Fruit fly (Drosophila melanogaster): Measurements from ENCODE around the gene prc.
A peak's percentile ranks its signal among the peaks of the same experiment; 100 is the strongest.

prc gene

dm6 chr3L:12002321-12003248 is 36.7 kb upstream of the prc start, which contains the start of the genes Pop2 and CG6928 (continued):
- TF ChIP-seq CG11085 (GFP tag; IDR thresholded peaks at IDR 0.05) (peak; percentile 56; the same call in 1 of the 2 replicates), gro (GFP tag; optimal IDR thresholded peaks at IDR 0.05) (peak; percentile 71), Hmr (GFP tag; optimal IDR thresholded peaks at IDR 0.05) (peak; percentile 79), gfzf (GFP tag; optimal IDR thresholded peaks at IDR 0.05) (peak; percentile 45), CG3726 (GFP tag; IDR thresholded peaks at IDR 0.05) (0 out of 3 replicates have a peak, but pooled peaks have one; percentile 21), Dip3 (GFP tag; optimal IDR thresholded peaks at IDR 0.05) (peak; percentile 83), Usf (GFP tag; optimal IDR thresholded peaks at IDR 0.05) (peak; percentile 26), Gsc (GFP tag; IDR thresholded peaks at IDR 0.05) (no peak), schlank (tag; optimal IDR thresholded peaks at IDR 0.05) (no peak), CG6791 (GFP tag; IDR thresholded peaks at IDR 0.05; ENCODE audit: partially characterized antibody) (peak; percentile 71), wor (GFP tag; IDR thresholded peaks at IDR 0.05) (no peak), kay (GFP tag; optimal IDR thresholded peaks at IDR 0.05) (peak; percentile 64), CrebB (tag; optimal IDR thresholded peaks at IDR 0.05) (peak; percentile 40), CG6654 (GFP tag; optimal IDR thresholded peaks at IDR 0.05) (peak; percentile 14), CG10366 (GFP tag; IDR thresholded peaks at IDR 0.05) (peak; percentile 57), CG3065 (GFP tag; optimal IDR thresholded peaks at IDR 0.05) (no peak), CG4820 (GFP tag; optimal IDR thresholded peaks at IDR 0.05) (peak; percentile 71), esg (GFP tag; conservative IDR thresholded peaks at IDR 0.05) (peak; percentile 47; the same call in 1 of the 2 replicates), otp (GFP tag; IDR thresholded peaks at IDR 0.05) (no peak; the same call in 2 of the 3 replicates), CG42726 (GFP tag; IDR thresholded peaks at IDR 0.05; ENCODE audit: partially characterized antibody) (peak; percentile 57; the same call in 1 of the 2 replicates), gcm (GFP tag; optimal IDR thresholded peaks at IDR 0.05) (no peak), CG12299 (tag; optimal IDR thresholded peaks at IDR 0.05) (no peak), CG14014 (GFP tag; IDR thresholded peaks at IDR 0.05) (peak; percentile 63; the same call in 1 of the 2 replicates), CG14710 (tag; optimal IDR thresholded peaks at IDR 0.05) (peak; percentile 89), Ets65A (GFP tag) (peak; percentile 99), Lpt (GFP tag; optimal IDR thresholded peaks at IDR 0.05) (no peak), ham (GFP tag; IDR thresholded peaks at IDR 0.05) (0 out of 2 replicates have a peak, but pooled peaks have one; percentile 39), CG17912 (GFP tag; optimal IDR thresholded peaks at IDR 0.05) (no peak), CG3163 (GFP tag; optimal IDR thresholded peaks at IDR 0.05) (peak; percentile 73), CG16779 (GFP tag; IDR thresholded peaks at IDR 0.05) (peak; percentile 41; the same call in 1 of the 2 replicates), sima (GFP tag; optimal IDR thresholded peaks at IDR 0.05) (peak; percentile 24), slou (GFP tag; optimal IDR thresholded peaks at IDR 0.05) (peak; percentile 56), bbx (GFP tag; IDR thresholded peaks at IDR 0.05; ENCODE audit: partially characterized antibody) (peak; percentile 79), D (optimal IDR thresholded peaks at IDR 0.05) (no peak), D (GFP tag; optimal IDR thresholded peaks at IDR 0.05) (no peak), Sry-β (GFP tag; optimal IDR thresholded peaks at IDR 0.05) (peak; percentile 25), mam (GFP tag; optimal IDR thresholded peaks at IDR 0.05) (peak; percentile 88), wdn (GFP tag; IDR thresholded peaks at IDR 0.05) (no peak), CG2889 (GFP tag; IDR thresholded peaks at IDR 0.05) (peak; percentile 43; the same call in 1 of the 3 replicates), Dad (GFP tag; optimal IDR thresholded peaks at IDR 0.05) (peak; percentile 82), Doc2 (GFP tag; IDR thresholded peaks at IDR 0.05) (no peak), CG17385 (GFP tag; optimal IDR thresholded peaks at IDR 0.05) (peak; percentile 31), rib (GFP tag; IDR thresholded peaks at IDR 0.05) (no peak), CHES-1-like (GFP tag; optimal IDR thresholded peaks at IDR 0.05) (peak; percentile 92), vnd (GFP tag; IDR thresholded peaks at IDR 0.05; ENCODE audit: partially characterized antibody) (peak; percentile 76), eyg (GFP tag; optimal IDR thresholded peaks at IDR 0.05) (peak; percentile 60), nerfin-2 (GFP tag; IDR thresholded peaks at IDR 0.05; ENCODE audit: partially characterized antibody) (no peak; the same call in 1 of the 2 replicates), Dbx (GFP tag; IDR thresholded peaks at IDR 0.05) (peak; percentile 86), HLH54F (GFP tag; optimal IDR thresholded peaks at IDR 0.05) (peak; percentile 91)

Measured in whole organism, embryonic.